Worm (Caenorhabditis elegans): ENCODE measurements around the gene T14B4.20.

The T14B4.20 gene

DNA sequence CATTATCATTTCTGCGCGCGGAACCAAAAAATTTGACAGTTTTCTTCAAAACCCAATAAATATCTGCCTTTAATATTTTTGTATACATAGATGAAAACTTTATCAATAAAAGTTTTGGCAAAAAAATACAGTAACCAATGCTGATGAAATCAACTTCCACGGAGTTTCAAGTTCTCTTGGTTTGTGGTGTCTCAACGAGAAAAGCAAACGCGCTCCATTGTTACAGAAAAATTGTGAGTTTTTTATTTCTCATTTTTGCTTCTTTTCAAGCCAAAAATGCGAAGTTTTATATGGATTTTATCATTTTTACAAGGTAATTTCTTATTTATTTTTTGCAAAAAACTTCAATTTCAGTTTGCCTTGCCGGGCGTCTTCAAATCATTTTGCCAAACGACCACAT, 18.0 kb downstream of the T14B4.20 start, which contains the start of gene T14B4.3 (continued):
- no peak for TF ChIP-seq ces-1 (GFP tag; optimal IDR thresholded peaks at IDR 0.05)
- TF ChIP-seq zip-4 (GFP tag; optimal IDR thresholded peaks at IDR 0.05): no peak
- peak; percentile 43 for TF ChIP-seq nhr-85 (tag)
- TF ChIP-seq mab-9 (GFP tag; IDR thresholded peaks at IDR 0.05): no peak
- peak; percentile 59 for TF ChIP-seq lin-13 (GFP tag; optimal IDR thresholded peaks at IDR 0.05)
- TF ChIP-seq dsc-1 (tag; optimal IDR thresholded peaks at IDR 0.05): peak; percentile 15
- peak; percentile 57 for TF ChIP-seq mep-1 (tag; optimal IDR thresholded peaks at IDR 0.05)
- no peak for TF ChIP-seq ceh-63 (GFP tag; optimal IDR thresholded peaks at IDR 0.05)
- TF ChIP-seq fkh-8 (tag; optimal IDR thresholded peaks at IDR 0.05): peak; percentile 56
- peak; percentile 4 for TF ChIP-seq C04F5.9 (tag; optimal IDR thresholded peaks at IDR 0.05)
- peak; percentile 20 for TF ChIP-seq sox-4 (tag; optimal IDR thresholded peaks at IDR 0.05)
- TF ChIP-seq nhr-28 (tag; optimal IDR thresholded peaks at IDR 0.05): no peak
- TF ChIP-seq ztf-4 (tag; optimal IDR thresholded peaks at IDR 0.05): no peak
- TF ChIP-seq unc-30 (tag; optimal IDR thresholded peaks at IDR 0.05): no peak
- peak in 1 of 2 experiments; percentile 35 for TF ChIP-seq mdl-1 (tag; optimal IDR thresholded peaks at IDR 0.05)
- TF ChIP-seq unc-86 (tag; optimal IDR thresholded peaks at IDR 0.05): peak; percentile 14
- no peak for TF ChIP-seq nhr-76 (tag; optimal IDR thresholded peaks at IDR 0.05)
- TF ChIP-seq nhr-20 (tag; optimal IDR thresholded peaks at IDR 0.05): peak; percentile 57
- peak; percentile 60 for TF ChIP-seq snu-23 (GFP tag; optimal IDR thresholded peaks at IDR 0.05)
- no peak for TF ChIP-seq C34B4.2 (tag; optimal IDR thresholded peaks at IDR 0.05)
- TF ChIP-seq tbx-2 (tag; optimal IDR thresholded peaks at IDR 0.05): peak; percentile 54
- peak; percentile 28 for TF ChIP-seq nhr-77 (tag; optimal IDR thresholded peaks at IDR 0.05)
- TF ChIP-seq tlp-1 (tag; optimal IDR thresholded peaks at IDR 0.05): no peak
- peak; percentile 61 for TF ChIP-seq blmp-1 (tag; optimal IDR thresholded peaks at IDR 0.05)
- no peak for TF ChIP-seq elt-2 (tag; optimal IDR thresholded peaks at IDR 0.05)
- TF ChIP-seq pax-3 (tag; optimal IDR thresholded peaks at IDR 0.05): peak; percentile 52
- no peak for TF ChIP-seq snpc-4 (tag; optimal IDR thresholded peaks at IDR 0.05)
- no peak for TF ChIP-seq ets-5 (GFP tag; IDR thresholded peaks at IDR 0.05)
- peak; percentile 57 to 85 for TF ChIP-seq lin-35 (GFP tag; optimal IDR thresholded peaks at IDR 0.05)
- no peak for TF ChIP-seq fkh-10 (GFP tag; optimal IDR thresholded peaks at IDR 0.05)
- TF ChIP-seq alr-1 (tag; optimal IDR thresholded peaks at IDR 0.05; ENCODE audit: borderline replicate concordance): no peak
- peak; percentile 50 for TF ChIP-seq xbp-1 (tag; optimal IDR thresholded peaks at IDR 0.05)
- peak in 1 of 6 experiments; percentile 47 for TF ChIP-seq elt-3 (tag; optimal IDR thresholded peaks at IDR 0.05)
- TF ChIP-seq efl-3 (GFP tag; optimal IDR thresholded peaks at IDR 0.05): no peak
- TF ChIP-seq rnt-1 (tag; optimal IDR thresholded peaks at IDR 0.05): peak; percentile 88
- TF ChIP-seq nhr-90 (tag; optimal IDR thresholded peaks at IDR 0.05; ENCODE audit: poor library complexity): peak; percentile 59
- no peak for TF ChIP-seq hlh-17 (GFP tag; optimal IDR thresholded peaks at IDR 0.05; ENCODE audit: borderline replicate concordance)
- TF ChIP-seq lsy-2 (tag; optimal IDR thresholded peaks at IDR 0.05): peak; percentile 68 to 88
- no peak for TF ChIP-seq fkh-4 (tag; optimal IDR thresholded peaks at IDR 0.05; ENCODE audit: borderline replicate concordance)
- TF ChIP-seq ceh-82 (tag; optimal IDR thresholded peaks at IDR 0.05): peak in 2 of 3 experiments; percentile 41 to 64
- TF ChIP-seq skn-1 (tag; optimal IDR thresholded peaks at IDR 0.05): peak; percentile 43
- TF ChIP-seq unc-98 (GFP tag; IDR thresholded peaks at IDR 0.05): no peak
- TF ChIP-seq ceh-8 (GFP tag; optimal IDR thresholded peaks at IDR 0.05): no peak
- no peak for TF ChIP-seq lin-39 (tag; optimal IDR thresholded peaks at IDR 0.05)
- no peak for TF ChIP-seq sup-37 (GFP tag; optimal IDR thresholded peaks at IDR 0.05)
- TF ChIP-seq ceh-90 (tag; optimal IDR thresholded peaks at IDR 0.05): no peak
- peak; percentile 6 for TF ChIP-seq nhr-237 (tag; optimal IDR thresholded peaks at IDR 0.05)
- TF ChIP-seq nhr-84 (tag; optimal IDR thresholded peaks at IDR 0.05): no peak
- TF ChIP-seq efl-1 (optimal IDR thresholded peaks at IDR 0.05): peak; percentile 75 to 82
- TF ChIP-seq efl-1 (GFP tag; optimal IDR thresholded peaks at IDR 0.05 in 1 of 2): peak; percentile 57 to 96
- TF ChIP-seq lin-15B (tag; optimal IDR thresholded peaks at IDR 0.05): peak; percentile 78
- TF ChIP-seq hpl-2 (GFP tag; optimal IDR thresholded peaks at IDR 0.05): no peak
- TF ChIP-seq Y116A8C.19 (tag; optimal IDR thresholded peaks at IDR 0.05; ENCODE audit: borderline replicate concordance): no peak
- no peak for TF ChIP-seq egl-13 (tag; optimal IDR thresholded peaks at IDR 0.05)
